Fruit fly (Drosophila melanogaster) S2 (cell line): ENCODE measurements around the gene CG7903.

ENCODE experiments used
- CG8478 ChIP-seq: fragments of >200 bp; optimal IDR thresholded peaks from 2 replicates; lab custom pipeline; 2018
- CTCF ChIP-seq, 2 experiments: fragments of >200 bp; optimal IDR thresholded peaks; 2 replicates each; lab custom pipeline; 2018

- no peak for TF ChIP-seq CG8478 (lab: Kevin White, UChicago)
- no peak for TF ChIP-seq CTCF (optimal IDR thresholded peaks at IDR 0.05; lab: Kevin White, UChicago)
Observed at dm6 chr3R:29999495-29999894, 4.5 kb upstream of the CG7903 start, which contains the start of gene CG34298.
